Worm (Caenorhabditis elegans) whole organism, L2 larva: ENCODE results near the gene clec-65.
A peak's percentile ranks its signal among the peaks of the same experiment; 100 is the strongest.

Source experiments
- C34F6.9 ChIP-seq: fragments of 150-350 bp; optimal IDR thresholded peaks from 2 replicates; lab custom pipeline; 2014; ENCODE audit warnings: missing biosample characterization, missing genetic modification characterization
- F13H6.1 ChIP-seq: sonication (generic microtip); optimal IDR thresholded peaks from 2 replicates; lab custom pipeline; 2016; ENCODE audit warnings: missing genetic modification characterization, missing compliant biosample characterization
- R02D3.7 ChIP-seq: fragments of 150-350 bp; optimal IDR thresholded peaks from 2 replicates; lab custom pipeline; 2014; ENCODE audit warnings: missing biosample characterization, missing genetic modification characterization
- ZK546.5 ChIP-seq: sonication (generic microtip); optimal IDR thresholded peaks from 2 replicates; lab custom pipeline; 2017; ENCODE audit warnings: missing biosample characterization, missing genetic modification characterization
- alr-1 ChIP-seq: fragments of 150-350 bp; optimal IDR thresholded peaks from 2 replicates; lab custom pipeline; 2014; ENCODE audit warnings: missing biosample characterization, missing genetic modification characterization
- aly-2 ChIP-seq: fragments of 150-350 bp; optimal IDR thresholded peaks from 2 replicates; lab custom pipeline; 2014; ENCODE audit warnings: missing biosample characterization, missing genetic modification characterization
- ama-1 ChIP-seq: fragments of 150-350 bp; optimal IDR thresholded peaks from 2 replicates; lab custom pipeline; 2018; ENCODE audit warnings: inconsistent platforms
- ceh-82 ChIP-seq: fragments of 150-350 bp; optimal IDR thresholded peaks from 2 replicates; lab custom pipeline; 2014; ENCODE audit warnings: missing biosample characterization, missing genetic modification characterization
- dmd-4 ChIP-seq: sonication (generic microtip); optimal IDR thresholded peaks from 2 replicates; lab custom pipeline; 2017; ENCODE audit warnings: missing biosample characterization, missing genetic modification characterization
- egl-27 ChIP-seq: sonication (generic microtip); optimal IDR thresholded peaks from 3 replicates; lab custom pipeline; 2017; ENCODE audit warnings: missing biosample characterization, missing genetic modification reagents, missing genetic modification characterization
- elt-1 ChIP-seq: fragments of 150-350 bp; optimal IDR thresholded peaks from 2 replicates; lab custom pipeline; 2014; ENCODE audit warnings: missing biosample characterization, missing genetic modification characterization
- fos-1 ChIP-seq: fragments of 150-350 bp; optimal IDR thresholded peaks from 2 replicates; lab custom pipeline; 2014; ENCODE audit warnings: missing biosample characterization, missing genetic modification characterization
- lin-11 ChIP-seq: fragments of 150-350 bp; sonication (generic microtip); optimal IDR thresholded peaks from 2 replicates; lab custom pipeline; 2014; ENCODE audit warnings: missing biosample characterization, missing genetic modification characterization, inconsistent platforms, mixed read lengths
- lsy-2 ChIP-seq, 2 experiments: fragments of 150-350 bp in 1 of 2; sonication (generic microtip) in 1 of 2; optimal IDR thresholded peaks; 2 replicates each; lab custom pipeline; 2014 to 2017; ENCODE audit warnings: missing biosample characterization in 2 of 2, missing genetic modification characterization in 2 of 2
- mab-5 ChIP-seq: fragments of 150-350 bp; optimal IDR thresholded peaks from 2 replicates; lab custom pipeline; 2014; ENCODE audit warnings: missing biosample characterization, missing genetic modification characterization
- nhr-10 ChIP-seq: sonication (generic microtip); optimal IDR thresholded peaks from 2 replicates; lab custom pipeline; 2017; ENCODE audit warnings: missing biosample characterization, missing genetic modification characterization
- nhr-11 ChIP-seq: fragments of 150-350 bp; optimal IDR thresholded peaks from 2 replicates; lab custom pipeline; 2014; ENCODE audit warnings: missing biosample characterization, missing genetic modification characterization
- nhr-129 ChIP-seq: fragments of 150-350 bp; optimal IDR thresholded peaks from 2 replicates; lab custom pipeline; 2014; ENCODE audit warnings: missing biosample characterization, missing genetic modification characterization
- nhr-237 ChIP-seq: fragments of 150-350 bp; optimal IDR thresholded peaks from 2 replicates; lab custom pipeline; 2014; ENCODE audit warnings: missing biosample characterization, missing genetic modification characterization
- nhr-25 ChIP-seq: fragments of 150-350 bp; sonication (generic microtip); optimal IDR thresholded peaks from 3 replicates; lab custom pipeline; 2014; ENCODE audit warnings: missing biosample characterization, missing genetic modification characterization
- nhr-6 ChIP-seq: fragments of 150-350 bp; optimal IDR thresholded peaks from 2 replicates; lab custom pipeline; 2014; ENCODE audit warnings: missing biosample characterization, missing genetic modification characterization
- nhr-77 ChIP-seq: fragments of 150-350 bp; optimal IDR thresholded peaks from 2 replicates; lab custom pipeline; 2014; ENCODE audit warnings: missing biosample characterization, missing genetic modification characterization
- skn-1 ChIP-seq: sonication (generic microtip); optimal IDR thresholded peaks from 2 replicates; lab custom pipeline; 2017; ENCODE audit warnings: missing biosample characterization, missing genetic modification characterization
- snpc-4 ChIP-seq: fragments of 150-350 bp; optimal IDR thresholded peaks from 2 replicates; lab custom pipeline; 2014; ENCODE audit warnings: missing biosample characterization, missing genetic modification characterization
- unc-55 ChIP-seq: fragments of 150-350 bp; sonication (generic microtip); optimal IDR thresholded peaks from 3 replicates; lab custom pipeline; 2014; ENCODE audit warnings: missing biosample characterization, missing genetic modification reagents, missing genetic modification characterization
- unc-62 ChIP-seq: fragments of 150-350 bp; optimal IDR thresholded peaks from 2 replicates; lab custom pipeline; 2014; ENCODE audit warnings: missing biosample characterization, missing genetic modification reagents, missing genetic modification characterization
- zag-1 ChIP-seq: fragments of 150-350 bp; optimal IDR thresholded peaks from 2 replicates; lab custom pipeline; 2014; ENCODE audit warnings: missing biosample characterization, missing genetic modification characterization
- ztf-1 ChIP-seq: fragments of 200-800 bp; sonication (Bioruptor generic); conservative IDR thresholded peaks from 2 replicates; pipeline ENCODE4 v1.3.6; 2022; ENCODE audit warnings: missing genetic modification characterization, missing compliant biosample characterization
- ztf-11 ChIP-seq: sonication (generic microtip); optimal IDR thresholded peaks from 2 replicates; lab custom pipeline; 2017; ENCODE audit warnings: missing biosample characterization, missing genetic modification characterization
- ztf-4 ChIP-seq: fragments of 150-350 bp; optimal IDR thresholded peaks from 2 replicates; lab custom pipeline; 2014; ENCODE audit warnings: missing biosample characterization, missing genetic modification characterization

The clec-65 gene

DNA sequence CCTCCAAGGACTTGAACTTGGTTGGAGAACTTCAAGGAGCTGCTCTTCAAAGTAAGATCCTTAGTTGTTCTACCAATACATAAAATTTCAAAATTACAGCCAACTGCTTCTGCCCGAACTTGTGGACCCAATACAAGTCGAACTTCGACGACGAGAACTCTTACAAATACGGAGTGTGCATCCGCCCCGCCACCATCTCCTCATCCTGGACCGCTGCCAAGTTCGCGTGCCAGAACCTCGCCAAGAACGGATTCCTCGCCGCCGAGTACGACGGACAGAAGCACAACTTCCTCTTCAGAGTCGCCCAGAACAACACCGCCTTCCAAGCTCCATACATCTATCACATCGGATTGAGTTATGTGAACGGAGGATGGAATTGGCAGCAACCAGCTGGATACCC is 4.5 kb upstream of the clec-65 start:
- TF ChIP-seq aly-2 (tag; lab: Kevin White, UChicago) (no peak), nhr-237 (tag; lab: Kevin White, UChicago) (no peak), ceh-82 (tag; lab: Kevin White, UChicago) (no peak), ztf-4 (no peak), nhr-6 (tag; lab: Kevin White, UChicago) (no peak), mab-5 (tag; lab: Kevin White, UChicago) (no peak), ztf-1 (GFP tag; lab: Robert Waterston, UW) (no peak), elt-1 (tag; lab: Kevin White, UChicago) (no peak), R02D3.7 (tag; lab: Kevin White, UChicago) (no peak), nhr-77 (tag; lab: Kevin White, UChicago) (no peak), lsy-2 (tag; optimal IDR thresholded peaks at IDR 0.05; lab: Kevin White, UChicago) (no peak), dmd-4 (tag; lab: Kevin White, UChicago) (no peak), unc-55 (GFP tag; lab: Kevin White, UChicago) (no peak), F13H6.1 (tag; lab: Kevin White, UChicago) (no peak), ama-1 (lab: Kevin White, UChicago) (no peak), C34F6.9 (tag; lab: Kevin White, UChicago) (no peak), snpc-4 (tag; lab: Kevin White, UChicago) (no peak), fos-1 (tag; lab: Kevin White, UChicago) (no peak)

DNA sequence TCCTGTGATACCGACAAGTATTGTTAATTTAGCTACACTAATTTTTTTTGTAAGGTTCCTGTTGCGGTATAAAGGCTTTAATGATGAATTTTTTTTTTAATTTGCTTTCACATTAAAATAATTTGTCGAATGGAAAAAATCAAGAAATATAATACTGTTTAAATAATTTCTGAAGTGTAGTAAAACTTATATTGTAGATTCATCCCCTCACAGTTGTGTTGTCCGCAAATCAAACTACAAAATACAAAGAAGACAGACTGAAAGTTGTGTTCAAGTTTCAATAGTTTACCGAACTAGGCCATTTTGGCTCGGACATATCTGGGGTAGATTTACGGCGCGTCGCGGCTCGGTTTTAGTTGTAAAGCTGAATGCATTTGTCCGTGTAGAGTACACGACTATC is 3.8 kb upstream of the clec-65 start:
- TF ChIP-seq snpc-4 (tag; lab: Kevin White, UChicago) (no peak), nhr-10 (no peak), aly-2 (tag; lab: Kevin White, UChicago) (no peak), nhr-11 (no peak), lin-11 (tag; lab: Kevin White, UChicago) (no peak)

DNA sequence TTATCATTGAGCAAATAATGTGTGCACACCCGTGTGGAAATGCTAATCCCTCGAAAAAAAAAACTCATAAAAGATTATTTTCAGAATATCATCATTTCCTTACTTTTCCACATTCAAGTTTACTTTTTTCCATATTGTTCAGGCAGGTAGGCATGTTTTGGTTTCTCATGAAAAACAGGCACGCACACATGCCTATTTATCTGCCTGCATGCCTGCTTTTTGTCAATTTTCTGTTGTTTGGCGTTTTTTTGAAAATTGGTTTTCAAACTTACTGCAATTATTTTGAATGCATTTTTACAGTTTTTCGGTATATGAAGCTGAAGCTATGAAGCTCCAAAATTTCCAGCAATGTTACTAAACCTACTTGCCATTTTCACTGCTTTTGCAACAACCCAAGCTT is 3.2 kb upstream of the clec-65 start, which contains the start of gene clec-64:
Gene clec-64 (plus strand): TSS at position 301 of the 400 bp plus-strand sequence.
- TF ChIP-seq unc-62 (GFP tag; lab: Kevin White, UChicago) (no peak), fos-1 (tag; lab: Kevin White, UChicago) (peak; percentile 32)
- TF ChIP-seq, all 48 proteins: peak for 1

DNA sequence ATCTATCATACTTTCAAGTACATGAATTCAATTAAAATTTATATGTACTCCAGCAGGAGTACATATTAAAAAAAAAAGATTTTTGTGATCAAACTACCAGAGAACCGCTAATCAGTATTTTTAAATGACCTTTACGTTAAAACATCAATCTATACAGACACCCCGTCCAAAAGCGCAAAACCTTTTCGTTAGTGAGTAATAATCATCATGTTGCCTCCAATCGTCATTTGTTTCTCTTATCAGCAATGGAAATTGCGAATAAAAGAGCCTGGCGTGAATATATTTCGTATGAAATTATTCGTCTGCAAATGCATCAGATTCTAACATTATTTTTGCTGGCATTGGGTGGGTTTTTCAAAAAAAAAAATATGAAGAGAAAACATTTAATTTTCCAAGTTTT is 3.0 kb downstream of the clec-65 start, which contains the start of gene clec-66:
Gene clec-66 (plus strand): TSS at position 225 of the 400 bp plus-strand sequence.
- TF ChIP-seq nhr-25 (tag; lab: Kevin White, UChicago) (no peak), alr-1 (tag; lab: Kevin White, UChicago) (no peak), ztf-11 (tag; lab: Kevin White, UChicago) (no peak), lin-11 (tag; lab: Kevin White, UChicago) (no peak), zag-1 (tag; lab: Kevin White, UChicago) (no peak), fos-1 (tag; lab: Kevin White, UChicago) (peak; percentile 91), C34F6.9 (tag; lab: Kevin White, UChicago) (no peak)

DNA sequence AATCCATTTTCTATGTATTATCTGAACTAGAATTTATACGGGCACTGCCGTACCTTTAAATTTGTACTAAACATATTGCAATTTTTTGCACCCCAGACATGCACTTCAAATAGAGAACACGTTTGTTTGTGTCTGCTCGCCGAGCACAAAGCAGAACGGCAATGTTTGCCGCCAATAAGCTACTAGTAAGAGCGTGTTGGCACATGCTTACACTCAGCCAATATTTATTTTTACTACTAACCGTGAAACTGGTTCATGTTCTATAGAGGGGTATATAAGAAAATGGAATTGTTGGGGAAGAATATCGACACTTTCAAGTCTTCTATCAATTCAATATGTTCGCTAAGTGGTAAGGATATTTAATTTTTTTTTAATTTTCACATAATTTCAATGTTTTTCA is 5.9 kb downstream of the clec-65 start, which contains the start of gene nspb-11:
Gene nspb-11 (plus strand): TSS at position 301 of the 400 bp plus-strand sequence.
- TF ChIP-seq snpc-4 (tag; lab: Kevin White, UChicago) (no peak), nhr-77 (tag; lab: Kevin White, UChicago) (no peak), unc-55 (GFP tag; lab: Kevin White, UChicago) (no peak), skn-1 (tag; lab: Kevin White, UChicago) (no peak), nhr-129 (tag; lab: Kevin White, UChicago) (no peak), zag-1 (tag; lab: Kevin White, UChicago) (no peak), ama-1 (lab: Kevin White, UChicago) (no peak)

DNA sequence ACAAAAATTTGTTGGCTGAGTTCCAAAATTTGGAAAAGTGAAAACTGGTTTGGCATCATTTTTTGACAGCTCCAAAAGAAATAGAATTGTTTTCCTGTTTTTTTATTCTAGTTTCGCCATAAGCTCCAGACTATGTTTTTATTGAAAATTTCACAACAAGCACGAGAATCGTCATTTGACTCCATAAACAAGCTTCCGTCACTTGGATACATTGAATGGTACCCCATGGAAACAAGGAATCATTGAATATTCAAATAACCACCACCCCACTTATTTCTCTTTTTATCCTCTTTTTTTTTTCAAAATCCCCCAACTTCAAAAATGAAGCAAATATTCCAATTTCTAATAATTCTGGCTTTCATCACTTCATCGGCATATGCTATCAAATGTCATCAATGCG is 7.7 kb downstream of the clec-65 start, which contains the start of gene ddn-2:
Gene ddn-2 (plus strand): TSS at position 301 of the 400 bp plus-strand sequence.
- TF ChIP-seq ztf-11 (tag; lab: Kevin White, UChicago) (no peak), lin-11 (tag; lab: Kevin White, UChicago) (no peak), alr-1 (tag; lab: Kevin White, UChicago) (no peak), nhr-129 (tag; lab: Kevin White, UChicago) (no peak), dmd-4 (tag; lab: Kevin White, UChicago) (no peak), nhr-6 (tag; lab: Kevin White, UChicago) (no peak), nhr-237 (tag; lab: Kevin White, UChicago) (no peak), ztf-1 (GFP tag; lab: Robert Waterston, UW) (no peak), egl-27 (no peak), ZK546.5 (tag; lab: Kevin White, UChicago) (no peak), ceh-82 (tag; lab: Kevin White, UChicago) (no peak)
